Fruit fly (Drosophila melanogaster) whole organism, embryonic: ENCODE measurements around the gene CG5846.

Experiments
- Atf3 ChIP-seq: fragments of 200-800 bp; sonication (Bioruptor generic); optimal IDR thresholded peaks from 3 replicates; lab custom pipeline; 2016; ENCODE audit warnings: missing biosample characterization, missing genetic modification characterization
- BtbVII ChIP-seq: fragments of 200-800 bp; sonication (Bioruptor generic); optimal IDR thresholded peaks from 3 replicates; lab custom pipeline; 2017; ENCODE audit warnings: missing biosample characterization, mild to moderate bottlenecking, missing genetic modification characterization
- CG1024 ChIP-seq: fragments of 200-800 bp; sonication (Bioruptor generic); IDR thresholded peaks from 2 replicates; pipeline ENCODE4 v1.3.6; 2022; ENCODE audit warnings: missing biosample characterization, missing genetic modification characterization
- CG10462 ChIP-seq: fragments of 200-800 bp; sonication (Bioruptor generic); optimal IDR thresholded peaks from 2 replicates; lab custom pipeline; 2016; ENCODE audit warnings: missing biosample characterization, missing genetic modification characterization
- CG11504 ChIP-seq: fragments of 200-800 bp; sonication (Bioruptor generic); optimal IDR thresholded peaks from 3 replicates; lab custom pipeline; 2019; ENCODE audit warnings: missing biosample characterization, mild to moderate bottlenecking, missing genetic modification characterization, moderate library complexity
- CG12391 ChIP-seq: fragments of 200-800 bp; sonication (Bioruptor generic); optimal IDR thresholded peaks from 3 replicates; lab custom pipeline; 2018; ENCODE audit warnings: missing biosample characterization, mild to moderate bottlenecking, missing genetic modification characterization, moderate library complexity
- CG12744 ChIP-seq: fragments of 200-800 bp; sonication (Bioruptor generic); optimal IDR thresholded peaks from 2 replicates; lab custom pipeline; 2016; ENCODE audit warnings: missing biosample characterization, missing genetic modification characterization
- CG13296 ChIP-seq: fragments of 200-800 bp; sonication (Bioruptor generic); optimal IDR thresholded peaks from 3 replicates; lab custom pipeline; 2018; ENCODE audit warnings: missing biosample characterization, mild to moderate bottlenecking, missing genetic modification characterization
- CG13624 ChIP-seq: fragments of 200-800 bp; sonication (Bioruptor generic); optimal IDR thresholded peaks from 2 replicates; lab custom pipeline; 2016; ENCODE audit warnings: missing biosample characterization, missing genetic modification characterization
- CG14860 ChIP-seq: fragments of 200-800 bp; sonication (Bioruptor generic); IDR thresholded peaks from 3 replicates; pipeline ENCODE4 v1.3.6; 2022; ENCODE audit warnings: missing biosample characterization, missing genetic modification characterization; ENCODE audit not compliant: partially characterized antibody
- CG18619 ChIP-seq: fragments of 200-800 bp; sonication (Bioruptor generic); optimal IDR thresholded peaks from 3 replicates; lab custom pipeline; 2017; ENCODE audit warnings: missing biosample characterization, mild to moderate bottlenecking, missing genetic modification characterization
- CG2712 ChIP-seq: fragments of 200-800 bp; optimal IDR thresholded peaks from 3 replicates; lab custom pipeline; 2019; ENCODE audit warnings: missing biosample characterization, mild to moderate bottlenecking, missing genetic modification characterization, moderate library complexity
- CG4424 ChIP-seq: fragments of 200-800 bp; sonication (Bioruptor generic); optimal IDR thresholded peaks from 3 replicates; lab custom pipeline; 2016; ENCODE audit warnings: missing biosample characterization, missing genetic modification characterization
- CG4854 ChIP-seq: fragments of 200-800 bp; sonication (Bioruptor generic); optimal IDR thresholded peaks from 2 replicates; lab custom pipeline; 2016; ENCODE audit warnings: missing biosample characterization, missing genetic modification characterization, inconsistent platforms
- CG5953 ChIP-seq: fragments of 200-800 bp; sonication (Bioruptor generic); IDR thresholded peaks from 2 replicates; pipeline ENCODE4 v1.3.6; 2022; ENCODE audit warnings: missing biosample characterization, missing genetic modification characterization
- CG6683 ChIP-seq: fragments of 200-800 bp; sonication (Bioruptor generic); optimal IDR thresholded peaks from 2 replicates; lab custom pipeline; 2017; ENCODE audit warnings: missing biosample characterization, mild to moderate bottlenecking, missing genetic modification characterization, missing genetic modification reagents
- CG7928 ChIP-seq: fragments of 200-800 bp; sonication (Bioruptor generic); optimal IDR thresholded peaks from 2 replicates; lab custom pipeline; 2017; ENCODE audit warnings: missing biosample characterization, mild to moderate bottlenecking, missing genetic modification characterization
- CG9437 ChIP-seq: fragments of 200-800 bp; sonication (Bioruptor generic); optimal IDR thresholded peaks from 2 replicates; lab custom pipeline; 2018; ENCODE audit warnings: missing biosample characterization, mild to moderate bottlenecking, missing genetic modification characterization
- CG9609 ChIP-seq: fragments of 200-800 bp; sonication (Bioruptor generic); optimal IDR thresholded peaks from 3 replicates; lab custom pipeline; 2016; ENCODE audit warnings: missing biosample characterization, missing genetic modification characterization
- Dek ChIP-seq: fragments of 200-800 bp; sonication (Bioruptor generic); optimal IDR thresholded peaks from 3 replicates; lab custom pipeline; 2019; ENCODE audit warnings: missing biosample characterization, mild to moderate bottlenecking, missing genetic modification characterization, moderate library complexity
- Dip2 ChIP-seq: fragments of 200-800 bp; sonication (Bioruptor generic); IDR thresholded peaks from 2 replicates; pipeline ENCODE4 v1.3.6; 2022; ENCODE audit warnings: missing biosample characterization, missing genetic modification characterization
- Elba2 ChIP-seq: fragments of 200-800 bp; sonication (Bioruptor generic); optimal IDR thresholded peaks from 3 replicates; lab custom pipeline; 2016; ENCODE audit warnings: missing biosample characterization, missing genetic modification characterization
- Ets97D ChIP-seq: fragments of 200-800 bp; sonication (Bioruptor generic); optimal IDR thresholded peaks from 3 replicates; lab custom pipeline; 2016; ENCODE audit warnings: missing biosample characterization, missing genetic modification characterization
- Fer2 ChIP-seq: fragments of 200-800 bp; sonication (Bioruptor generic); optimal IDR thresholded peaks from 2 replicates; lab custom pipeline; 2018; ENCODE audit warnings: missing biosample characterization, mild to moderate bottlenecking, missing genetic modification characterization, moderate library complexity
- H2.0 ChIP-seq: fragments of 200-800 bp; sonication (Bioruptor generic); IDR thresholded peaks from 2 replicates; pipeline ENCODE4 v1.3.6; 2022; ENCODE audit warnings: missing biosample characterization, missing genetic modification characterization
- Hand ChIP-seq: fragments of 200-800 bp; sonication (Bioruptor generic); optimal IDR thresholded peaks from 2 replicates; lab custom pipeline; 2017; ENCODE audit warnings: mild to moderate bottlenecking, missing biosample characterization, missing genetic modification reagents, missing genetic modification characterization
- Hr3 ChIP-seq: fragments of 200-800 bp; sonication (Bioruptor generic); optimal IDR thresholded peaks from 3 replicates; lab custom pipeline; 2016; ENCODE audit warnings: missing biosample characterization, missing genetic modification characterization
- Kr ChIP-seq: fragments of 200-800 bp; sonication (Bioruptor generic); optimal IDR thresholded peaks from 2 replicates; lab custom pipeline; 2017; ENCODE audit warnings: missing biosample characterization, mild to moderate bottlenecking, missing genetic modification characterization
- Max ChIP-seq: fragments of 200-800 bp; sonication (Bioruptor generic); optimal IDR thresholded peaks from 2 replicates; lab custom pipeline; 2016; ENCODE audit warnings: missing biosample characterization, mild to moderate bottlenecking, missing genetic modification characterization
- Mrtf ChIP-seq: fragments of 200-800 bp; sonication (Bioruptor generic); IDR thresholded peaks from 3 replicates; pipeline ENCODE4 v1.3.6; 2022; ENCODE audit warnings: missing biosample characterization, missing genetic modification characterization
- NC2α ChIP-seq: fragments of 200-800 bp; sonication (Bioruptor generic); optimal IDR thresholded peaks from 2 replicates; lab custom pipeline; 2016; ENCODE audit warnings: missing biosample characterization, missing genetic modification characterization
- Sox100B ChIP-seq: fragments of 200-800 bp; sonication (Bioruptor generic); optimal IDR thresholded peaks from 3 replicates; lab custom pipeline; 2018; ENCODE audit warnings: missing biosample characterization, mild to moderate bottlenecking, missing genetic modification characterization
- Sry-β ChIP-seq: fragments of 200-800 bp; sonication (Bioruptor generic); optimal IDR thresholded peaks from 2 replicates; lab custom pipeline; 2018; ENCODE audit warnings: missing biosample characterization, mild to moderate bottlenecking, missing genetic modification characterization, moderate library complexity
- Stat92E ChIP-seq, 3 experiments: fragments of >200 bp in 2 of 3; fragments of 200-800 bp in 1 of 3; sonication (Bioruptor generic) in 1 of 3; optimal IDR thresholded peaks; 2 replicates each; lab custom pipeline; 2017 to 2019; ENCODE audit warnings: missing biosample characterization in 3 of 3, missing genetic modification characterization in 3 of 3, mild to moderate bottlenecking in 1 of 3, moderate library complexity in 1 of 3
- Xbp1 ChIP-seq: fragments of 200-800 bp; sonication (Bioruptor generic); optimal IDR thresholded peaks from 3 replicates; lab custom pipeline; 2016; ENCODE audit warnings: missing biosample characterization, mild to moderate bottlenecking, missing genetic modification characterization
- br ChIP-seq: fragments of >200 bp; optimal IDR thresholded peaks from 2 replicates; lab custom pipeline; 2017
- gro ChIP-seq: fragments of 200-800 bp; sonication (Bioruptor generic); optimal IDR thresholded peaks from 2 replicates; lab custom pipeline; 2016; ENCODE audit warnings: missing biosample characterization, missing genetic modification characterization
- jigr1 ChIP-seq: fragments of 200-800 bp; sonication (Bioruptor generic); IDR thresholded peaks from 3 replicates; pipeline ENCODE4 v1.3.6; 2022; ENCODE audit warnings: missing biosample characterization, missing genetic modification characterization
- kah ChIP-seq: fragments of 200-800 bp; sonication (Bioruptor generic); optimal IDR thresholded peaks from 2 replicates; lab custom pipeline; 2018; ENCODE audit warnings: missing biosample characterization, mild to moderate bottlenecking, missing genetic modification characterization
- lilli ChIP-seq: fragments of 200-800 bp; sonication (Bioruptor generic); optimal IDR thresholded peaks from 3 replicates; lab custom pipeline; 2016; ENCODE audit warnings: missing biosample characterization, missing genetic modification characterization
- luna ChIP-seq: fragments of 200-800 bp; sonication (Bioruptor generic); optimal IDR thresholded peaks from 2 replicates; lab custom pipeline; 2016; ENCODE audit warnings: missing biosample characterization, missing genetic modification characterization
- nau ChIP-seq: fragments of 200-800 bp; sonication (Bioruptor generic); optimal IDR thresholded peaks from 3 replicates; lab custom pipeline; 2017; ENCODE audit warnings: missing biosample characterization, mild to moderate bottlenecking, missing genetic modification characterization, missing genetic modification reagents
- otp ChIP-seq: fragments of 200-800 bp; sonication (Bioruptor generic); IDR thresholded peaks from 3 replicates; pipeline ENCODE4, ENCODE4 v1.3.6; 2022; ENCODE audit warnings: missing biosample characterization, missing genetic modification characterization
- pan ChIP-seq, 4 experiments: fragments of >200 bp in 3 of 4; fragments of 200-800 bp in 1 of 4; sonication (Bioruptor generic) in 1 of 4; optimal IDR thresholded peaks in 3 of 4; IDR thresholded peaks in 1 of 4; 2 replicates each; pipeline versions ENCODE4 v1.3.6 to Lab custom; 2017 to 2022; ENCODE audit warnings: missing biosample characterization in 2 of 4, missing genetic modification characterization in 2 of 4, mixed read lengths in 1 of 4
- pb ChIP-seq: fragments of 200-800 bp; sonication (Bioruptor generic); optimal IDR thresholded peaks from 3 replicates; lab custom pipeline; 2016; ENCODE audit warnings: missing biosample characterization, missing genetic modification characterization
- ro ChIP-seq: fragments of 200-800 bp; sonication (Bioruptor generic); IDR thresholded peaks from 2 replicates; pipeline ENCODE4 v1.3.6; 2022; ENCODE audit warnings: missing biosample characterization, missing genetic modification characterization
- sd ChIP-seq: fragments of 200-800 bp; sonication (Bioruptor generic); optimal IDR thresholded peaks from 3 replicates; lab custom pipeline; 2018; ENCODE audit warnings: missing biosample characterization, mild to moderate bottlenecking, missing genetic modification characterization, moderate library complexity
- trh ChIP-seq: fragments of 200-800 bp; sonication (Bioruptor generic); optimal IDR thresholded peaks from 2 replicates; lab custom pipeline; 2016; ENCODE audit warnings: missing biosample characterization, missing genetic modification characterization
- vvl ChIP-seq: fragments of 200-800 bp; sonication (Bioruptor generic); IDR thresholded peaks from 2 replicates; pipeline ENCODE4 v1.3.6; 2022; ENCODE audit warnings: missing biosample characterization, missing genetic modification characterization

CG5846 gene

DNA sequence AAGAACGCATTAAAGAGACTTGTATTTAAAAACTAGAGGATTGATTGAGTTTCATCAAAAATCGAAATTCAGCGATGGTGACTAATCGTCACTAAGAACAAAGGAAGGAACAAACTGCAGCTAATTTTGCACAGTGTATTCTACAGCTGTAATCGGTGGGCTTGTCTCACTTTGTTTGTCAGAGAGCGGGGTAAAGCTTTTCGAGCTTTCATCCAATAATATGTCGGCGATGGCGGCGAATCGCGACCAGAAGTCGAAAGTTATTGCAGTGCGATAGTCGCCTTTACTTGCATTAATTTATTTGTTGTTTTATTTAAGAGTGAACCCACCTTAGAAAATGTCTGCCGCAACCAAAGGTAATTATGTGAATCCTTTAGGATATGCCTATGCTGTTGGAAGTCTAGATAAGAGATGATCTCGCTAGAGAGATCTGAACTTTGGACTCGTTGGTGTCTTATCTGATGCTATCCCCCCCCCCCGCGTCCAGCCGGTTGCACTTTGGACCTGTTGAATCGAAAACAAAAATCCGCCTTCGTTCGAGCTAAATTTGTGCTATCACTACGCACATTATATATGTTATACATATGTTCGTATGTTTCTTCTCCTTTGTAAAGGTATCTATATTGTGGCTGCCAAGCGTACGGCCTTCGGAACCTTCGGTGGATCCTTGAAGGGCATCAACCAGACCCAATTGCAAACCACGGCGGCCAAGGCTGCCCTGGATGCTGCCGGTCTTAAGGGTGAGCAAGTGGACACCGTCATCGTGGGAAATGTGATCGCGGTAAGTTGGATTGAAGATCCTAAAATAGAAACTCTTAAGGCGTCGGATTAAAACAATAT, 41.8 kb downstream of the CG5846 start, which contains the start of gene yip2 (continued):
- TF ChIP-seq Max (GFP tag; lab: Kevin White, UChicago) (no peak), br (lab: Kevin White, UChicago) (no peak), CG12391 (tag; lab: Kevin White, UChicago) (peak; percentile 75), otp (GFP tag; lab: Robert Waterston, UW) (peak; percentile 53; the same call in 1 of the 3 replicates), CG2712 (tag; lab: Kevin White, UChicago) (peak; percentile 50), sd (tag; lab: Kevin White, UChicago) (no peak), Hr3 (GFP tag; lab: Kevin White, UChicago) (peak; percentile 16), Dek (peak; percentile 75), vvl (GFP tag; lab: Robert Waterston, UW) (peak; percentile 83), CG12744 (GFP tag; lab: Kevin White, UChicago) (peak; percentile 7), CG18619 (GFP tag; lab: Kevin White, UChicago) (peak; percentile 41), ro (GFP tag; lab: Robert Waterston, UW) (no peak), lilli (GFP tag; lab: Kevin White, UChicago) (peak; percentile 69), pb (GFP tag; lab: Kevin White, UChicago) (no peak), CG1024 (GFP tag; lab: Robert Waterston, UW) (0 out of 2 replicates have a peak, but pooled peaks have one; percentile 23), Xbp1 (GFP tag; lab: Kevin White, UChicago) (peak; percentile 76), CG13296 (GFP tag; lab: Kevin White, UChicago) (peak; percentile 89), CG11504 (tag; lab: Kevin White, UChicago) (peak; percentile 68), kah (GFP tag; lab: Kevin White, UChicago) (peak; percentile 86), CG10462 (GFP tag; lab: Kevin White, UChicago) (peak; percentile 18), Dip2 (GFP tag; lab: Robert Waterston, UW) (no peak), BtbVII (GFP tag; lab: Kevin White, UChicago) (peak; percentile 71), Mrtf (GFP tag; lab: Robert Waterston, UW) (no peak), CG7928 (GFP tag; lab: Kevin White, UChicago) (no peak), luna (GFP tag; lab: Kevin White, UChicago) (no peak), CG4854 (GFP tag; lab: Kevin White, UChicago) (peak; percentile 5), Atf3 (GFP tag; lab: Kevin White, UChicago) (peak; percentile 45), Ets97D (GFP tag; lab: Kevin White, UChicago) (peak; percentile 15), NC2α (GFP tag; lab: Kevin White, UChicago) (no peak), H2.0 (GFP tag; lab: Robert Waterston, UW) (peak; percentile 42; the same call in 1 of the 2 replicates), CG13624 (GFP tag; lab: Kevin White, UChicago) (peak; percentile 37), CG9437 (no peak), Fer2 (tag; lab: Kevin White, UChicago) (no peak), Stat92E (GFP tag; optimal IDR thresholded peaks at IDR 0.05; lab: Kevin White, UChicago) (no peak), jigr1 (GFP tag; lab: Robert Waterston, UW) (no peak), trh (GFP tag; lab: Kevin White, UChicago) (no peak), CG9609 (peak; percentile 39), gro (peak; percentile 8), CG6683 (GFP tag; lab: Kevin White, UChicago) (peak; percentile 36), Sox100B (GFP tag; lab: Kevin White, UChicago) (peak; percentile 56), CG14860 (GFP tag; lab: Robert Waterston, UW) (no peak), Elba2 (GFP tag; lab: Kevin White, UChicago) (no peak), CG4424 (peak; percentile 33), Kr (GFP tag; lab: Kevin White, UChicago) (no peak), Hand (peak; percentile 54), CG5953 (GFP tag; lab: Robert Waterston, UW) (no peak), pan (optimal IDR thresholded peaks at IDR 0.05; lab: Kevin White, UChicago) (no peak), pan (GFP tag; optimal IDR thresholded peaks at IDR 0.05 in 1 of 2, IDR thresholded peaks at IDR 0.05 in 1 of 2) (peak in 1 of 2 experiments; percentile 71), nau (GFP tag; lab: Kevin White, UChicago) (peak; percentile 74), Sry-β (GFP tag; lab: Kevin White, UChicago) (no peak)
